Worm (Caenorhabditis elegans): ENCODE results near the gene xrn-1.

DNA sequence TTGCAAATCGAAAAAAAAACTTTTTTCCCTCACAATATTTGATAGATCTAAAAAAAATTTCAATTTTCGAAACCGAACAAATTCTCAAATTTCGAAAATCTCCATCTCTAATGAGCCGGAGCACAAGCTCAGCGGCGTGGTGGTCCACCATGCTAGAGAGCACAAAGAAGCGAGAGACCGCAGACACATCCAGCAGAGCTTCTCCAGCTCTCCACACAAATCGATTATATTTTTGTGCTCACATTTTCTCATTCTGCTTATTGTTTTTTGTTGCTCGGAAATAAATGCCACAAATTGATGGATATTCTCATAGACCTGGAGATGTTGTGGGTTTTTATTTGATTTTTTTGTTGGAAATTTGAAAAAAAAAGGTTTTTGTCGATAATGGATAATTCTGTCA is 33.4 kb downstream of the xrn-1 start:
- no peak for TF ChIP-seq ceh-13 (GFP tag; optimal IDR thresholded peaks at IDR 0.05)
- TF ChIP-seq ama-1 (optimal IDR thresholded peaks at IDR 0.05): no peak
- TF ChIP-seq hmbx-1 (tag; optimal IDR thresholded peaks at IDR 0.05): no peak
- TF ChIP-seq scrt-1 (GFP tag; IDR thresholded peaks at IDR 0.05): no peak
- TF ChIP-seq aly-1 (tag; optimal IDR thresholded peaks at IDR 0.05): no peak
- no peak for TF ChIP-seq tbx-37 (GFP tag; conservative IDR thresholded peaks at IDR 0.05)
- TF ChIP-seq B0310.2 (tag; optimal IDR thresholded peaks at IDR 0.05): no peak
- TF ChIP-seq tbx-11 (GFP tag; IDR thresholded peaks at IDR 0.05): no peak
- no peak for TF ChIP-seq tra-4 (tag; optimal IDR thresholded peaks at IDR 0.05)
- TF ChIP-seq F13C5.2 (tag; optimal IDR thresholded peaks at IDR 0.05): no peak
- TF ChIP-seq pes-1 (GFP tag; IDR thresholded peaks at IDR 0.05): no peak
- no peak for TF ChIP-seq hnd-1 (tag; optimal IDR thresholded peaks at IDR 0.05)
